Fruit fly (Drosophila melanogaster): ENCODE measurements around the gene CG8031.

- no peak for TF ChIP-seq CG14655 (GFP tag; optimal IDR thresholded peaks at IDR 0.05)
- TF ChIP-seq CG8159 (tag; optimal IDR thresholded peaks at IDR 0.05), result no peak
Measured at dm6 chr3R:13042258-13043032, 31.3 kb upstream of the CG8031 start, which contains the start of gene snk.

Measured in whole organism, pupa.